Worm (Caenorhabditis elegans) whole organism, mixed stage, embryonic: ENCODE results near the gene klp-20.

Source experiments
- M03D4.4 ChIP-seq: sonication (generic microtip); optimal IDR thresholded peaks from 2 replicates; lab custom pipeline; 2017; ENCODE audit warnings: mild to moderate bottlenecking, missing genetic modification characterization, missing compliant biosample characterization
- blmp-1 ChIP-seq: fragments of 150-350 bp; optimal IDR thresholded peaks from 2 replicates; lab custom pipeline; 2014; ENCODE audit warnings: missing biosample characterization, missing genetic modification characterization
- ceh-43 ChIP-seq: fragments of 200-800 bp; sonication (Bioruptor generic); optimal IDR thresholded peaks from 2 replicates; lab custom pipeline; 2018; ENCODE audit warnings: mild to moderate bottlenecking, missing genetic modification characterization, moderate library complexity, missing compliant biosample characterization
- ces-1 ChIP-seq: fragments of 150-350 bp; optimal IDR thresholded peaks from 2 replicates; lab custom pipeline; 2014; ENCODE audit warnings: missing biosample characterization, missing genetic modification reagents, missing genetic modification characterization
- drap-1 ChIP-seq: fragments of 200-800 bp; sonication (Bioruptor generic); optimal IDR thresholded peaks from 3 replicates; lab custom pipeline; 2018; ENCODE audit warnings: mild to moderate bottlenecking, missing genetic modification characterization, missing compliant biosample characterization
- elt-1 ChIP-seq: sonication (generic microtip); optimal IDR thresholded peaks from 2 replicates; lab custom pipeline; 2017; ENCODE audit warnings: missing genetic modification characterization, mild to moderate bottlenecking, missing compliant biosample characterization, antibody characterized with exemption, moderate library complexity, borderline replicate concordance; ENCODE audit not compliant: insufficient read depth
- elt-3 ChIP-seq: fragments of 150-350 bp; optimal IDR thresholded peaks from 2 replicates; lab custom pipeline; 2014; ENCODE audit warnings: missing biosample characterization, missing genetic modification characterization
- flh-1 ChIP-seq: fragments of 200-800 bp; sonication (Bioruptor generic); optimal IDR thresholded peaks from 2 replicates; lab custom pipeline; 2018; ENCODE audit warnings: mild to moderate bottlenecking, missing genetic modification characterization, moderate library complexity, missing compliant biosample characterization
- ham-2 ChIP-seq: fragments of 200-800 bp; sonication (Bioruptor generic); optimal IDR thresholded peaks from 2 replicates; lab custom pipeline; 2018; ENCODE audit warnings: mild to moderate bottlenecking, missing genetic modification characterization, missing compliant biosample characterization
- hlh-1 ChIP-seq: fragments of 150-350 bp; optimal IDR thresholded peaks from 2 replicates; lab custom pipeline; 2014; ENCODE audit warnings: missing biosample characterization, missing genetic modification reagents, missing genetic modification characterization
- lin-13 ChIP-seq: fragments of 150-350 bp; optimal IDR thresholded peaks from 2 replicates; lab custom pipeline; 2014; ENCODE audit warnings: missing biosample characterization, missing genetic modification characterization
- lin-32 ChIP-seq: fragments of 200-800 bp; sonication (Bioruptor generic); optimal IDR thresholded peaks from 2 replicates; lab custom pipeline; 2018; ENCODE audit warnings: mild to moderate bottlenecking, missing genetic modification characterization, missing compliant biosample characterization
- lsy-2 ChIP-seq: fragments of 150-350 bp; optimal IDR thresholded peaks from 2 replicates; lab custom pipeline; 2014; ENCODE audit warnings: missing biosample characterization, missing genetic modification characterization
- mab-5 ChIP-seq: fragments of 150-350 bp; optimal IDR thresholded peaks from 2 replicates; lab custom pipeline; 2014; ENCODE audit warnings: missing biosample characterization, missing genetic modification characterization
- mep-1 ChIP-seq: fragments of 150-350 bp; optimal IDR thresholded peaks from 2 replicates; lab custom pipeline; 2017; ENCODE audit warnings: missing biosample characterization, missing genetic modification reagents, missing genetic modification characterization, inconsistent platforms
- mls-2 ChIP-seq: sonication (generic microtip); optimal IDR thresholded peaks from 2 replicates; lab custom pipeline; 2016; ENCODE audit warnings: mild to moderate bottlenecking, missing genetic modification characterization, moderate library complexity, missing compliant biosample characterization
- nhr-237 ChIP-seq: fragments of 150-350 bp; optimal IDR thresholded peaks from 2 replicates; lab custom pipeline; 2014; ENCODE audit warnings: missing biosample characterization, missing genetic modification characterization
- nhr-76 ChIP-seq: sonication (generic microtip); optimal IDR thresholded peaks from 2 replicates; lab custom pipeline; 2017; ENCODE audit warnings: missing biosample characterization, missing genetic modification characterization
- pha-4 ChIP-seq: fragments of 150-350 bp; optimal IDR thresholded peaks from 2 replicates; lab custom pipeline; 2018; ENCODE audit warnings: missing biosample characterization, missing genetic modification reagents, missing genetic modification characterization
- snpc-4 ChIP-seq: fragments of 150-350 bp; optimal IDR thresholded peaks from 2 replicates; lab custom pipeline; 2014; ENCODE audit warnings: missing biosample characterization, missing genetic modification characterization
- sptf-1 ChIP-seq: sonication (generic microtip); optimal IDR thresholded peaks from 2 replicates; lab custom pipeline; 2017; ENCODE audit warnings: mild to moderate bottlenecking, missing genetic modification characterization, moderate library complexity, missing compliant biosample characterization
- tbx-8 ChIP-seq: fragments of 200-800 bp; sonication (Bioruptor generic); optimal IDR thresholded peaks from 2 replicates; lab custom pipeline; 2018; ENCODE audit warnings: mild to moderate bottlenecking, missing genetic modification characterization, moderate library complexity, missing compliant biosample characterization
- unc-120 ChIP-seq: sonication (generic microtip); optimal IDR thresholded peaks from 2 replicates; lab custom pipeline; 2017; ENCODE audit warnings: missing genetic modification characterization, missing compliant biosample characterization; ENCODE audit not compliant: poor library complexity, severe bottlenecking
- unc-39 ChIP-seq: fragments of 150-350 bp; optimal IDR thresholded peaks from 2 replicates; lab custom pipeline; 2014; ENCODE audit warnings: missing biosample characterization, missing genetic modification characterization
- unc-62 ChIP-seq: fragments of 150-350 bp; optimal IDR thresholded peaks from 2 replicates; lab custom pipeline; 2014; ENCODE audit warnings: missing biosample characterization, missing genetic modification reagents, missing genetic modification characterization
- zip-8 ChIP-seq: fragments of 150-350 bp; optimal IDR thresholded peaks from 2 replicates; lab custom pipeline; 2014; ENCODE audit warnings: missing biosample characterization, missing genetic modification characterization
- ztf-11 ChIP-seq: fragments of 150-350 bp; optimal IDR thresholded peaks from 2 replicates; lab custom pipeline; 2014; ENCODE audit warnings: missing biosample characterization, missing genetic modification characterization

The klp-20 gene

DNA sequence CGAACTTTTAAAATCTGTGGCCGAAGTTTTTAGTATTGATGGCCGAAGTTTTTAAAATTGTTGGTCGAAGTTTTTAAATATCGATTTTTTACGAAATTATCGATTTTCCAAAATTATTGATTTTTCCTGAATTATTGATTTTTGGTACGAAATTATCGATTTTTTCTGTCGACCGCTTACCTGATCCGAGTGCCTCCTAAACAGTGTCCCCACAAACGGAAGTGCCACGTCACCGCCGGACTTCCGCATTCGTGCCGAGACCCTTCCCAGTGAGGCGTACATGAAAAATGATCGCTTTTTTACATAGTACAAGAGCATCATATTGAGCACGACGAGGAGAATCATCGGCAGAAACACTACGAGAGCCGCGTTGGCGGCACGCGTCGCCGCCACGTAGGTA is 5.8 kb upstream of the klp-20 start:
- TF ChIP-seq nhr-76 (tag; lab: Kevin White, UChicago) (no peak), drap-1 (no peak), pha-4 (tag; lab: Kevin White, UChicago) (no peak), mab-5 (no peak), unc-120 (tag; lab: Kevin White, UChicago) (no peak), unc-39 (tag; lab: Kevin White, UChicago) (no peak), lin-13 (tag; lab: Kevin White, UChicago) (no peak), lin-32 (GFP tag; lab: Kevin White, UChicago) (no peak), ztf-11 (tag; lab: Kevin White, UChicago) (no peak), elt-3 (tag; lab: Kevin White, UChicago) (no peak), zip-8 (tag; lab: Kevin White, UChicago) (no peak), mls-2 (tag; lab: Kevin White, UChicago) (no peak), blmp-1 (no peak), tbx-8 (GFP tag; lab: Kevin White, UChicago) (no peak), ham-2 (no peak), ceh-43 (GFP tag; lab: Kevin White, UChicago) (no peak), elt-1 (tag; lab: Kevin White, UChicago) (no peak), lsy-2 (tag; lab: Kevin White, UChicago) (no peak)

DNA sequence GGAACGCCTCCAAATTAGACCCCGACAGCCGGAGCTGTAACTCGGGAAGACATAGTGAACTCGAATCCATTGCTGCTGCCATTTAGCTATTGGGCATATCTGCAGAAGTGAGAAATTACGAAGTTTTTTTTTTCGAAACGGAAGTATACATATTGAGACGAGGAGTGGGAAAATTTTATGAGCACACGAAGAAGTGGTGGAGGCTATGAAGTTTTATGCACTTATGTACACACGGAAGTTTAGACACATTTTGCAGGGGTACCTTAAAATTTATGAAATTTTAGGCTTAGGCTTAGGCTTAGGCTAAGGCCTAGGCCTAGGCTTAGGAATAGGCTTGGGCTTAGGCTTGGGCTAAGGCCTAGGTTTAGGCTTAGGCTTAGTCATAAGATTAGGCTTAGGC is 2.8 kb upstream of the klp-20 start, which contains the start of gene W10C4.1:
Gene W10C4.1 (minus strand): TSS at position 101 of the 400 bp plus-strand sequence.
- TF ChIP-seq flh-1 (GFP tag; lab: Kevin White, UChicago) (no peak), tbx-8 (GFP tag; lab: Kevin White, UChicago) (no peak), nhr-237 (no peak)

DNA sequence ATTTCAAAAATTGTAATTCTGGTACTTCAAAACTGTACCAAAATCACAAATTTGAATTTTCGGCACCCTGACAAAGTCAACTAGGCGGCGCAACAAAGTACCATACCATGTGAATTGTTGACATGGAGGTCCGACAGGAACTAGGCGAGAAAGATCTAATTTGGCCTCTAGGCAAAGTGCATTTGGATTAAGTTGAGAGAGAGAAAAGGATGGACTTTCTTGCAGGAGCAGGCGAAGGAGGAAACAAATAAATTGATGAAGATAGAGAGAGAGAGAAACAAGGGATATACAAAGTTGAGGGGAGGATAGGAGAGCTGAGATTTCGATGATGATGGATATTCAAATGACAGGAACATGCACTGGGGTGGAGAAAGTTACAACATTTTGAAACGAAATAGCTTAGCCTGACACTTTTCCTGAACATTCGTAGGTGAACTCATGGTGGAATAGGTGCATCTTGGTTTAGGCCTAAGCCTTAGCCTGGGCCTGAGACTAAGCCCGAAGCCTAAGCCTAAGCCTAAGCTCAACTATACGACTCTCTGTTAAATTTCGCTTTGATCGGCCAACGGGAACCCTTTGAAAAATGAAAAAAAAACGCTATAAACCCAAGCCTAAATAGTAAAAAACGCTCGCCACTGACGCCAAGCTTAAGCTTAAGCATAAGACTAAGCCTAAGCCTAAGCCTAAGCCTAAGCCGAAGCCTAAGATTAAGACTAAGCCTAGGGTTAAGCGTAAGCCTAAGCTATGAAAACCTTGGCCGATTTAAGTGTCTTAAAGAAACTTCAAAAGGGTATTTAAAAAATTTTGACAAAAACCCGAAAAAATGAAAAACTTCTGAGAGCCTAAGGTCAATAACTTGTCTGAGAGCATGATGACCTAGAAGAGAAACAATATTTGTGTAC is 748 bp upstream of the klp-20 start:
- no peak for TF ChIP-seq sptf-1 (tag; lab: Kevin White, UChicago)
- TF ChIP-seq unc-62 (GFP tag; lab: Kevin White, UChicago): peak; percentile 67
- TF ChIP-seq ztf-11 (tag; lab: Kevin White, UChicago): no peak
- TF ChIP-seq ces-1 (GFP tag; lab: Kevin White, UChicago): peak; percentile 98

DNA sequence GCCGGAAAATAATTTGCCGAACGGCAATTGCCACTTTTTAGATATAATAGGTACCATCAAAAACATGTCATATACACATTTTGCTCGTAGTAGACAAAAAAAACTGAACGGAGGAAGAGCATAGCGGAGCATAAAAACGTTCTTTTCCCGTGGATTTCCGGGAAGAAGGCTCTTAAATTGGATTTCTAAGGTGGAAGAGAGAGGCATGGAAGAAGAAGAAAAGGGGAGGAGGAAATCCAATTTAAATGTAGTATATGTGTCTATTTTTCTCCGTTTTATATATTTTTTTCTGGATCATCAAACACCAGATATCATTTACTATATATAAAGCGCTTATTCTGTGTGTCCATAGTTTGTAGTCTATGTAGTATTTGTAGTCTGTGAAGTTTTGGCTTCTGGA is 1.6 kb downstream of the klp-20 start:
- TF ChIP-seq ham-2: no peak
- no peak for TF ChIP-seq elt-3 (tag; lab: Kevin White, UChicago)
- TF ChIP-seq ces-1 (GFP tag; lab: Kevin White, UChicago): peak; percentile 77
- TF ChIP-seq mab-5: no peak
- TF ChIP-seq snpc-4 (tag; lab: Kevin White, UChicago): no peak
- TF ChIP-seq lin-13 (tag; lab: Kevin White, UChicago): no peak

DNA sequence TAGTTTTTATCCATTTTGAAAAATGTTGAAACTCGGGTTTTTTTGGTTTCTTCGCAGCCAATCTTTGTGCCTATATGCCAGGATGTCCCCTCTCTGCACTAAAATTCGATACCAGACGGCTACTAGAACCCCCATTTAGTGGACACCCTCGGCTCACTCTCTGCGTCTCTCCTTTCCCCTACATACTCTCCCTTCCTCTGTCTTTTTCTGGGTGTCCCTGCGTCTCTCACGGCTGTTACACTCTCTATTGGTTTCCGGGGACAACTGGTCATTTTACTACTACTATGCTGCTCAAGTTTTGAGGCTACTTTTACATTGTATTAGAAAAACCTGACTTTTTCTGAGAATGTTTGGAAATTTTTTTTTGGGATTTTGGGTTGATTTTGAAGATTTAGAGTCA is 10.6 kb downstream of the klp-20 start:
- no peak for TF ChIP-seq unc-62 (GFP tag; lab: Kevin White, UChicago)
- TF ChIP-seq unc-39 (tag; lab: Kevin White, UChicago): no peak
- TF ChIP-seq ceh-43 (GFP tag; lab: Kevin White, UChicago): no peak
- peak; percentile 63 for TF ChIP-seq unc-120 (tag; lab: Kevin White, UChicago)
- TF ChIP-seq ham-2: no peak
- peak; percentile 75 for TF ChIP-seq hlh-1
- TF ChIP-seq sptf-1 (tag; lab: Kevin White, UChicago): peak; percentile 32
- peak; percentile 57 for TF ChIP-seq ces-1 (GFP tag; lab: Kevin White, UChicago)

DNA sequence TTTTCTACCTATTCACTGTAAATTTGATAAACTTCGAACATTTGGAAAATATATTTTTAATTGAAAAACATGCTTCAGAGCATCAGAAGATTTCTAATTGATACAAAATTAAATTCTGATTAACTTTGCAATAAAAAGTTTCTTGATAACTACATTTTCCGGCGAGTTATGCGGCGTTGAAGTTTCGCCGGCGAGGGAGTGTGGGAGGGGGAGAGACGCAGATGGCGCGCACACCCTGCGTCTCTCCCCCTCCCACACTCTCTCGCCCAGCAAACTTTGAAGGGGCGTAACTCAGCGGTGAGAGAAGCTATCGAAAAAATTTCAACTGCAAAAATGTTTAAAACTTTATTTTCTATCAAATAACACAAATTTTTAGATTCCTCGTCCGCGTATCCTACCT is 12.7 kb downstream of the klp-20 start:
- TF ChIP-seq lin-13 (tag; lab: Kevin White, UChicago) (no peak), mep-1 (tag; lab: Kevin White, UChicago) (no peak), mab-5 (no peak), lsy-2 (tag; lab: Kevin White, UChicago) (no peak), M03D4.4 (tag; lab: Kevin White, UChicago) (no peak), nhr-237 (no peak), flh-1 (GFP tag; lab: Kevin White, UChicago) (no peak)
